Worm (Caenorhabditis elegans) whole organism, L4/young adult: ENCODE results near the gene K09E9.1.

Experiments used
- dao-5 ChIP-seq: sonication (generic microtip); optimal IDR thresholded peaks from 2 replicates; lab custom pipeline; 2016; ENCODE audit warnings: missing genotype, missing genetic modification characterization, moderate library complexity, missing compliant biosample characterization
- him-1 ChIP-seq: sonication (generic microtip); optimal IDR thresholded peaks from 2 replicates; lab custom pipeline; 2016; ENCODE audit warnings: missing genotype, missing genetic modification reagents, missing genetic modification characterization, missing compliant biosample characterization

- peak; percentile 57 for TF ChIP-seq him-1
- no peak for TF ChIP-seq dao-5
Measured at ce11 chrX:15633964-15634363, 13.7 kb downstream of the K09E9.1 start.
